Fruit fly (Drosophila melanogaster): ENCODE results near the gene chas.
A peak's percentile ranks its signal among the peaks of the same experiment; 100 is the strongest.

The chas gene

dm6 chrX:17697703-17698145 lies 806 bp downstream of the chas start:
- TF ChIP-seq Elba2 (GFP tag; optimal IDR thresholded peaks at IDR 0.05) (peak; percentile 59), fd102C (GFP tag; optimal IDR thresholded peaks at IDR 0.05) (no peak), Bgb (GFP tag; IDR thresholded peaks at IDR 0.05; ENCODE audit: partially characterized antibody) (no peak), CG30020 (tag; optimal IDR thresholded peaks at IDR 0.05) (no peak), CG4820 (GFP tag; optimal IDR thresholded peaks at IDR 0.05) (no peak), pita (GFP tag; optimal IDR thresholded peaks at IDR 0.05) (peak; percentile 4), stwl (tag; optimal IDR thresholded peaks at IDR 0.05) (peak; percentile 84), CG30403 (GFP tag; optimal IDR thresholded peaks at IDR 0.05) (no peak), CG34224 (GFP tag; IDR thresholded peaks at IDR 0.05; ENCODE audit: partially characterized antibody) (no peak), Pdp1 (GFP tag; optimal IDR thresholded peaks at IDR 0.05) (peak in 1 of 2 experiments; percentile 16), seq (GFP tag; IDR thresholded peaks at IDR 0.05) (no peak), CG11695 (GFP tag; IDR thresholded peaks at IDR 0.05) (no peak), CTCF (GFP tag; optimal IDR thresholded peaks at IDR 0.05) (peak; percentile 89), insv (GFP tag; optimal IDR thresholded peaks at IDR 0.05) (peak in 1 of 2 experiments; percentile 89), CG10267 (tag; optimal IDR thresholded peaks at IDR 0.05) (peak; percentile 55), run (tag; optimal IDR thresholded peaks at IDR 0.05) (no peak), CG3838 (GFP tag; optimal IDR thresholded peaks at IDR 0.05) (no peak), onecut (GFP tag; IDR thresholded peaks at IDR 0.05) (peak; percentile 54), Dip2 (GFP tag; IDR thresholded peaks at IDR 0.05) (peak; percentile 76), mirr (GFP tag; optimal IDR thresholded peaks at IDR 0.05) (peak; percentile 8), crp (GFP tag; optimal IDR thresholded peaks at IDR 0.05) (no peak), Vsx1 (GFP tag; optimal IDR thresholded peaks at IDR 0.05) (peak; percentile 70), z (GFP tag; IDR thresholded peaks at IDR 0.05) (no peak), CG2116 (GFP tag; optimal IDR thresholded peaks at IDR 0.05) (no peak), CG10979 (tag; optimal IDR thresholded peaks at IDR 0.05) (peak; percentile 97), Dbx (GFP tag; IDR thresholded peaks at IDR 0.05) (no peak), gfzf (GFP tag; optimal IDR thresholded peaks at IDR 0.05) (no peak), gsb-n (tag; optimal IDR thresholded peaks at IDR 0.05) (no peak), pzg (GFP tag; optimal IDR thresholded peaks at IDR 0.05) (no peak), slp2 (GFP tag; optimal IDR thresholded peaks at IDR 0.05) (no peak)

- no peak for TF ChIP-seq Aef1 (GFP tag; IDR thresholded peaks at IDR 0.05)
- no peak for TF ChIP-seq Oaz (GFP tag; IDR thresholded peaks at IDR 0.05)
- peak; percentile 19 for TF ChIP-seq Med (GFP tag)
- no peak for TF ChIP-seq YL-1 (GFP tag; optimal IDR thresholded peaks at IDR 0.05)
- TF ChIP-seq grau (tag; optimal IDR thresholded peaks at IDR 0.05): peak; percentile 60
- no peak for TF ChIP-seq nerfin-2 (GFP tag; IDR thresholded peaks at IDR 0.05; ENCODE audit: partially characterized antibody)
- TF ChIP-seq hb (GFP tag; IDR thresholded peaks at IDR 0.05; ENCODE audit: partially characterized antibody): no peak
- no peak for TF ChIP-seq Dfd (GFP tag; optimal IDR thresholded peaks at IDR 0.05)
- TF ChIP-seq CG4360 (GFP tag; IDR thresholded peaks at IDR 0.05): no peak
- TF ChIP-seq pita (GFP tag; optimal IDR thresholded peaks at IDR 0.05): no peak
- no peak for TF ChIP-seq CG13624 (GFP tag; optimal IDR thresholded peaks at IDR 0.05)
- no peak for TF ChIP-seq CG7556 (GFP tag; optimal IDR thresholded peaks at IDR 0.05)
- TF ChIP-seq CG2875 (GFP tag; optimal IDR thresholded peaks at IDR 0.05): no peak
- no peak for TF ChIP-seq CG11093 (GFP tag; IDR thresholded peaks at IDR 0.05)
- TF ChIP-seq Myb (GFP tag; optimal IDR thresholded peaks at IDR 0.05): no peak
- TF ChIP-seq Ets97D (GFP tag; optimal IDR thresholded peaks at IDR 0.05): no peak
- no peak for TF ChIP-seq ash1 (GFP tag; optimal IDR thresholded peaks at IDR 0.05)
- TF ChIP-seq ken (GFP tag; IDR thresholded peaks at IDR 0.05): no peak
- no peak for TF ChIP-seq Opbp (GFP tag; IDR thresholded peaks at IDR 0.05; ENCODE audit: partially characterized antibody)
- no peak for TF ChIP-seq Ssrp (tag; optimal IDR thresholded peaks at IDR 0.05)
- peak; percentile 4 for TF ChIP-seq CG9817 (tag; optimal IDR thresholded peaks at IDR 0.05)
- TF ChIP-seq CG12299 (tag; optimal IDR thresholded peaks at IDR 0.05): no peak
- no peak for TF ChIP-seq bsh (GFP tag; optimal IDR thresholded peaks at IDR 0.05)
Observed at dm6 chrX:17697266-17697665, 1.3 kb downstream of the chas start.

Data from whole organism, embryonic.